Worm (Caenorhabditis elegans): ENCODE data around the gene T04G9.7.

T04G9.7 gene

ce11 chrX:769550-769949 is 1.1 kb upstream of the T04G9.7 start:
- TF ChIP-seq mxl-1 (tag; optimal IDR thresholded peaks at IDR 0.05), result no peak
- TF ChIP-seq nhr-120 (GFP tag; IDR thresholded peaks at IDR 0.05), result 0 out of 2 replicates have a peak, but pooled peaks have one; percentile 6

- TF ChIP-seq repo-1 (tag; optimal IDR thresholded peaks at IDR 0.05) (no peak), B0336.3 (GFP tag; IDR thresholded peaks at IDR 0.05) (no peak), ceh-58 (GFP tag; IDR thresholded peaks at IDR 0.05) (no peak), lin-40 (tag; optimal IDR thresholded peaks at IDR 0.05) (no peak), C17E4.6 (GFP tag; IDR thresholded peaks at IDR 0.05) (no peak), ceh-79 (tag; optimal IDR thresholded peaks at IDR 0.05) (no peak), cebp-1 (GFP tag; IDR thresholded peaks at IDR 0.05) (no peak), cebp-1 (tag; optimal IDR thresholded peaks at IDR 0.05) (no peak), zfh-2 (GFP tag; conservative IDR thresholded peaks at IDR 0.05) (no peak), snpc-4 (GFP tag; optimal IDR thresholded peaks at IDR 0.05) (no peak), snpc-4 (tag; optimal IDR thresholded peaks at IDR 0.05) (no peak), zim-3 (tag; optimal IDR thresholded peaks at IDR 0.05) (no peak), ets-4 (GFP tag; optimal IDR thresholded peaks at IDR 0.05) (no peak), unc-130 (GFP tag; optimal IDR thresholded peaks at IDR 0.05) (no peak), athp-1 (tag; optimal IDR thresholded peaks at IDR 0.05) (no peak), nhr-80 (tag; optimal IDR thresholded peaks at IDR 0.05) (no peak), ztf-22 (GFP tag; optimal IDR thresholded peaks at IDR 0.05) (no peak)
These were observed 1.5 kb downstream of the T04G9.7 start, which contains the start of gene T04G9.4 for ce11 chrX:772184-772583. Gene T04G9.4 (plus strand): TSS chrX:772476.

ce11 chrX:777421-777820 is 6.8 kb downstream of the T04G9.7 start, which contains the start of gene nas-15:
Gene nas-15 (plus strand): TSS chrX:777721.
- no peak for TF ChIP-seq ZK185.1 (tag; optimal IDR thresholded peaks at IDR 0.05; ENCODE audit: poor library complexity, severe bottlenecking)
- TF ChIP-seq mel-28 (tag; optimal IDR thresholded peaks at IDR 0.05; ENCODE audit: borderline replicate concordance), result no peak
- TF ChIP-seq attf-5 (GFP tag; optimal IDR thresholded peaks at IDR 0.05), result no peak
- TF ChIP-seq gei-17 (GFP tag; optimal IDR thresholded peaks at IDR 0.05), result no peak
- no peak for TF ChIP-seq akir-1 (GFP tag; optimal IDR thresholded peaks at IDR 0.05)
- no peak for TF ChIP-seq ekl-4 (GFP tag; IDR thresholded peaks at IDR 0.05)
- TF ChIP-seq snpc-1.1 (tag; optimal IDR thresholded peaks at IDR 0.05; ENCODE audit: insufficient read depth), result no peak
- no peak for TF ChIP-seq ceh-91 (GFP tag; IDR thresholded peaks at IDR 0.05)
- TF ChIP-seq T26A5.8 (tag; optimal IDR thresholded peaks at IDR 0.05), result no peak
- TF ChIP-seq hlh-26 (GFP tag; conservative IDR thresholded peaks at IDR 0.05), result no peak
- no peak for TF ChIP-seq mcd-1 (GFP tag; IDR thresholded peaks at IDR 0.05)
- TF ChIP-seq lsl-1 (GFP tag; optimal IDR thresholded peaks at IDR 0.05), result no peak
- no peak for TF ChIP-seq nhr-80 (tag; optimal IDR thresholded peaks at IDR 0.05)
- TF ChIP-seq sptf-2 (GFP tag; optimal IDR thresholded peaks at IDR 0.05), result no peak
- no peak for TF ChIP-seq F39B2.1 (GFP tag; IDR thresholded peaks at IDR 0.05)

- no peak for TF ChIP-seq ceh-58 (GFP tag; IDR thresholded peaks at IDR 0.05)
These were observed 8.6 kb downstream of the T04G9.7 start for ce11 chrX:779259-779658.

ce11 chrX:780027-780426 is 9.4 kb downstream of the T04G9.7 start:
- TF ChIP-seq madf-3 (GFP tag; IDR thresholded peaks at IDR 0.05) (no peak), Y53F4B.3 (GFP tag; IDR thresholded peaks at IDR 0.05) (no peak)
